Worm (Caenorhabditis elegans) whole organism, late embryonic: ENCODE results near the gene T02B11.9.
"Not testable (repeated sequence)": the region's sequence is repeated elsewhere in the genome, so short reads cannot be mapped to it uniquely, and the experiment has no call there.

Experiments
- ceh-45 ChIP-seq: fragments of 200-800 bp; sonication (Bioruptor generic); IDR thresholded peaks from 2 replicates; pipeline ENCODE4 v1.3.6; 2022; ENCODE audit warnings: missing genetic modification reagents, missing genetic modification characterization, missing compliant biosample characterization
- ceh-48 ChIP-seq: sonication (generic microtip); optimal IDR thresholded peaks from 2 replicates; lab custom pipeline; 2016; ENCODE audit warnings: missing genetic modification characterization, inconsistent platforms, missing compliant biosample characterization
- ceh-9 ChIP-seq: sonication (generic microtip); optimal IDR thresholded peaks from 2 replicates; lab custom pipeline; 2016; ENCODE audit warnings: mild to moderate bottlenecking, missing genetic modification characterization, inconsistent platforms, missing compliant biosample characterization
- fkh-10 ChIP-seq: fragments of 150-350 bp; optimal IDR thresholded peaks from 2 replicates; lab custom pipeline; 2014; ENCODE audit warnings: missing biosample characterization, missing genetic modification reagents, missing genetic modification characterization
- pqm-1 ChIP-seq: sonication (generic microtip); optimal IDR thresholded peaks from 2 replicates; lab custom pipeline; 2016; ENCODE audit warnings: missing genetic modification characterization, missing compliant biosample characterization
- tbx-2 ChIP-seq: sonication (generic microtip); optimal IDR thresholded peaks from 2 replicates; lab custom pipeline; 2016; ENCODE audit warnings: missing genetic modification characterization, missing compliant biosample characterization

ce11 chrV:843118-843517 is 32.9 kb upstream of the T02B11.9 start, which contains the start of gene K09C6.8:
- TF ChIP-seq ceh-48 (tag; lab: Kevin White, UChicago); ceh-45 (GFP tag; lab: Robert Waterston, UW); fkh-10 (GFP tag; lab: Kevin White, UChicago); pqm-1 (tag; lab: Kevin White, UChicago); ceh-9; tbx-2: not testable (repeated sequence)
